Worm (Caenorhabditis elegans) whole organism, L4 larva: ENCODE results near the gene ima-3.

ENCODE experiments used
- F44E2.7 ChIP-seq: fragments of 200-800 bp; sonication (Bioruptor generic); IDR thresholded peaks from 2 replicates; pipeline ENCODE4 v2.1.2; 2022; ENCODE audit warnings: missing genetic modification characterization, missing compliant biosample characterization
- F49E8.2 ChIP-seq: sonication (generic microtip); optimal IDR thresholded peaks from 2 replicates; lab custom pipeline; 2016; ENCODE audit warnings: missing compliant biosample characterization, mild to moderate bottlenecking, missing genetic modification characterization, borderline replicate concordance
- Y48G9A.11 ChIP-seq: fragments of 200-800 bp; sonication (Bioruptor generic); IDR thresholded peaks from 2 replicates; pipeline ENCODE4 v1.3.6; 2022; ENCODE audit warnings: missing genetic modification reagents, missing genetic modification characterization, missing compliant biosample characterization
- ZK337.2 ChIP-seq: fragments of 200-800 bp; sonication (Bioruptor generic); IDR thresholded peaks from 2 replicates; pipeline ENCODE4 v1.3.6; 2022; ENCODE audit warnings: missing genetic modification reagents, missing genetic modification characterization, missing compliant biosample characterization
- ZK546.5 ChIP-seq, 2 experiments: sonication (generic microtip); optimal IDR thresholded peaks; 2 replicates each; lab custom pipeline; 2017; ENCODE audit warnings: missing biosample characterization in 2 of 2, missing genetic modification characterization in 2 of 2
- aha-1 ChIP-seq: fragments of 150-350 bp; peaks from one replicate; lab custom pipeline; 2014; ENCODE audit warnings: missing biosample characterization, missing genetic modification characterization
- arid-1 ChIP-seq: fragments of 200-800 bp; sonication (Bioruptor generic); conservative IDR thresholded peaks from 2 replicates; pipeline ENCODE4 v1.3.6; 2022; ENCODE audit warnings: missing genetic modification reagents, missing genetic modification characterization, missing compliant biosample characterization
- attf-4 ChIP-seq: sonication (generic microtip); optimal IDR thresholded peaks from 3 replicates; lab custom pipeline; 2017; ENCODE audit warnings: missing biosample characterization, missing genetic modification characterization
- ceh-44 ChIP-seq: fragments of 200-800 bp; sonication (Bioruptor generic); IDR thresholded peaks from 2 replicates; pipeline ENCODE4 v1.3.6; 2022; ENCODE audit warnings: missing genetic modification reagents, missing genetic modification characterization, missing compliant biosample characterization
- ceh-62 ChIP-seq: sonication (generic microtip); optimal IDR thresholded peaks from 2 replicates; lab custom pipeline; 2017; ENCODE audit warnings: missing biosample characterization, missing genetic modification characterization
- ceh-82 ChIP-seq: sonication (generic microtip); optimal IDR thresholded peaks from 2 replicates; lab custom pipeline; 2017; ENCODE audit warnings: missing biosample characterization, missing genetic modification characterization
- cey-2 ChIP-seq: sonication (generic microtip); optimal IDR thresholded peaks from 3 replicates; lab custom pipeline; 2017; ENCODE audit warnings: missing genetic modification characterization, mild to moderate bottlenecking, missing compliant biosample characterization, antibody characterized with exemption, borderline replicate concordance; ENCODE audit not compliant: insufficient read depth
- ctbp-1 ChIP-seq: fragments of 200-800 bp; sonication (Bioruptor generic); IDR thresholded peaks from 2 replicates; pipeline ENCODE4 v1.3.6; 2022; ENCODE audit warnings: missing genetic modification reagents, missing genetic modification characterization, missing compliant biosample characterization
- daf-16 ChIP-seq, 3 experiments: sonication (generic microtip); optimal IDR thresholded peaks; 2 replicates each; lab custom pipeline; 2016 to 2017; ENCODE audit warnings: missing genetic modification characterization in 3 of 3, missing genetic modification reagents in 3 of 3, mild to moderate bottlenecking in 2 of 3, missing compliant biosample characterization in 2 of 3, missing biosample characterization in 1 of 3, moderate library complexity in 1 of 3
- daf-19 ChIP-seq: fragments of 200-800 bp; sonication (Bioruptor generic); conservative IDR thresholded peaks from 2 replicates; pipeline ENCODE4 v1.3.6; 2022; ENCODE audit warnings: missing genetic modification characterization, missing compliant biosample characterization
- dmd-6 ChIP-seq: fragments of 200-800 bp; sonication (Bioruptor generic); IDR thresholded peaks from 2 replicates; pipeline ENCODE4 v1.3.6; 2022; ENCODE audit warnings: missing genetic modification reagents, missing genetic modification characterization, missing compliant biosample characterization
- duxl-1 ChIP-seq: sonication (generic microtip); optimal IDR thresholded peaks from 2 replicates; lab custom pipeline; 2016; ENCODE audit warnings: mild to moderate bottlenecking, missing genetic modification characterization, moderate library complexity, missing compliant biosample characterization; ENCODE audit not compliant: poor library complexity
- dve-1 ChIP-seq: sonication (generic microtip); optimal IDR thresholded peaks from 2 replicates; lab custom pipeline; 2017; ENCODE audit warnings: antibody characterized with exemption, mild to moderate bottlenecking, missing genetic modification characterization, missing compliant biosample characterization; ENCODE audit not compliant: insufficient read depth
- egl-43 ChIP-seq: fragments of 200-800 bp; sonication (Bioruptor generic); IDR thresholded peaks from 2 replicates; pipeline ENCODE4 v1.3.6; 2022; ENCODE audit warnings: missing genetic modification reagents, missing genetic modification characterization, missing compliant biosample characterization
- fkh-10 ChIP-seq: fragments of 150-350 bp; optimal IDR thresholded peaks from 2 replicates; lab custom pipeline; 2014; ENCODE audit warnings: missing biosample characterization, missing genetic modification reagents, missing genetic modification characterization
- hlh-11 ChIP-seq: fragments of 200-800 bp; sonication (Bioruptor generic); optimal IDR thresholded peaks from 2 replicates; lab custom pipeline; 2018; ENCODE audit warnings: mild to moderate bottlenecking, missing genetic modification characterization, missing compliant biosample characterization
- hlh-30 ChIP-seq: sonication (generic microtip); optimal IDR thresholded peaks from 2 replicates; lab custom pipeline; 2017; ENCODE audit warnings: antibody characterized with exemption, mild to moderate bottlenecking, missing genetic modification characterization, missing compliant biosample characterization; ENCODE audit not compliant: insufficient read depth
- lim-7 ChIP-seq: fragments of 200-800 bp; sonication (Bioruptor generic); IDR thresholded peaks from 2 replicates; pipeline ENCODE4 v1.3.6; 2022; ENCODE audit warnings: missing genetic modification characterization, missing compliant biosample characterization
- lir-3 ChIP-seq: sonication (generic microtip); optimal IDR thresholded peaks from 2 replicates; lab custom pipeline; 2016; ENCODE audit warnings: mild to moderate bottlenecking, missing genetic modification characterization, missing compliant biosample characterization
- lsy-2 ChIP-seq, 2 experiments: fragments of 150-350 bp in 1 of 2; sonication (generic microtip) in 1 of 2; optimal IDR thresholded peaks; 2 replicates each; lab custom pipeline; 2014 to 2017; ENCODE audit warnings: missing biosample characterization in 2 of 2, missing genetic modification characterization in 2 of 2
- madf-9 ChIP-seq: fragments of 200-800 bp; sonication (Bioruptor generic); conservative IDR thresholded peaks from 2 replicates; pipeline ENCODE4 v1.3.6; 2022; ENCODE audit warnings: missing genetic modification reagents, missing genetic modification characterization, missing compliant biosample characterization
- mdl-1 ChIP-seq, 2 experiments: fragments of 150-350 bp in 1 of 2; sonication (generic microtip) in 1 of 2; optimal IDR thresholded peaks; 2 replicates each; lab custom pipeline; 2014 to 2017; ENCODE audit warnings: missing biosample characterization in 2 of 2, missing genetic modification characterization in 2 of 2
- mep-1 ChIP-seq: fragments of 150-350 bp; sonication (generic microtip); optimal IDR thresholded peaks from 3 replicates; lab custom pipeline; 2014; ENCODE audit warnings: missing biosample characterization, missing genetic modification characterization
- nhr-28 ChIP-seq: fragments of 150-350 bp; optimal IDR thresholded peaks from 2 replicates; lab custom pipeline; 2014; ENCODE audit warnings: missing biosample characterization, missing genetic modification characterization
- nhr-6 ChIP-seq: fragments of 150-350 bp; optimal IDR thresholded peaks from 2 replicates; lab custom pipeline; 2014; ENCODE audit warnings: missing biosample characterization, missing genetic modification characterization
- nhr-76 ChIP-seq: fragments of 150-350 bp; optimal IDR thresholded peaks from 2 replicates; lab custom pipeline; 2014; ENCODE audit warnings: missing biosample characterization, missing genetic modification characterization
- nhr-77 ChIP-seq: fragments of 150-350 bp; optimal IDR thresholded peaks from 2 replicates; lab custom pipeline; 2014; ENCODE audit warnings: missing biosample characterization, missing genetic modification characterization
- php-3 ChIP-seq: fragments of 200-800 bp; sonication (Bioruptor generic); IDR thresholded peaks from 2 replicates; pipeline ENCODE4 v1.3.6; 2022; ENCODE audit warnings: missing genetic modification reagents, missing genetic modification characterization, missing compliant biosample characterization
- pqm-1 ChIP-seq: sonication (generic microtip); optimal IDR thresholded peaks from 2 replicates; lab custom pipeline; 2017; ENCODE audit warnings: missing biosample characterization, missing genetic modification characterization
- skn-1 ChIP-seq: fragments of 150-350 bp; optimal IDR thresholded peaks from 2 replicates; lab custom pipeline; 2014; ENCODE audit warnings: missing biosample characterization, missing genetic modification characterization
- snpc-1.2 ChIP-seq: fragments of 200-800 bp; sonication (Bioruptor generic); IDR thresholded peaks from 2 replicates; pipeline ENCODE4 v1.3.6; 2022; ENCODE audit warnings: missing genetic modification reagents, missing genetic modification characterization, missing compliant biosample characterization
- unc-62 ChIP-seq, 3 experiments: fragments of 150-350 bp in 1 of 3; sonication (generic microtip); optimal IDR thresholded peaks in 2 of 3; peaks in 1 of 3; 1 replicate in 1 of 3; 2 replicates in 2 of 3; lab custom pipeline; 2014 to 2017; ENCODE audit warnings: missing biosample characterization in 3 of 3, missing genetic modification characterization in 3 of 3, missing genetic modification reagents in 3 of 3, missing genotype in 1 of 3
- zag-1 ChIP-seq: fragments of 150-350 bp; optimal IDR thresholded peaks from 2 replicates; lab custom pipeline; 2014; ENCODE audit warnings: missing biosample characterization, missing genetic modification characterization

The ima-3 gene

ce11 chrIV:7530226-7531070 lies 31.0 kb downstream of the ima-3 start:
- no peak for TF ChIP-seq lim-7 (GFP tag; lab: Robert Waterston, UW)
- peak; percentile 33 for TF ChIP-seq hlh-30
- no peak for TF ChIP-seq lsy-2 (tag; optimal IDR thresholded peaks at IDR 0.05; lab: Kevin White, UChicago)
- TF ChIP-seq zag-1, result no peak
- TF ChIP-seq fkh-10 (GFP tag; lab: Kevin White, UChicago), result no peak
- no peak for TF ChIP-seq duxl-1 (tag; lab: Kevin White, UChicago)
- no peak for TF ChIP-seq F44E2.7 (GFP tag; lab: Robert Waterston, UW)
- TF ChIP-seq lir-3, result no peak
- peak; percentile 92 for TF ChIP-seq aha-1 (tag; lab: Kevin White, UChicago)
- TF ChIP-seq nhr-6, result no peak
- TF ChIP-seq daf-19 (GFP tag; lab: Robert Waterston, UW), result no peak
- peak in 1 of 2 experiments; percentile 90 for TF ChIP-seq unc-62 (GFP tag; optimal IDR thresholded peaks at IDR 0.05 in 1 of 2; lab: Kevin White, UChicago)
- no peak for TF ChIP-seq unc-62 (tag; optimal IDR thresholded peaks at IDR 0.05; lab: Kevin White, UChicago)
- TF ChIP-seq F49E8.2, result no peak
- no peak for TF ChIP-seq attf-4 (tag; lab: Kevin White, UChicago)
- TF ChIP-seq mdl-1 (tag; optimal IDR thresholded peaks at IDR 0.05; lab: Kevin White, UChicago), result peak in 1 of 2 experiments; percentile 34
- TF ChIP-seq arid-1 (GFP tag; lab: Robert Waterston, UW), result no peak
- no peak for TF ChIP-seq ZK337.2 (GFP tag; lab: Robert Waterston, UW)
- TF ChIP-seq ctbp-1 (GFP tag; lab: Robert Waterston, UW), result no peak
- TF ChIP-seq ceh-44 (GFP tag; lab: Robert Waterston, UW), result no peak
- TF ChIP-seq egl-43 (GFP tag; lab: Robert Waterston, UW), result no peak
- TF ChIP-seq skn-1 (tag; lab: Kevin White, UChicago), result no peak
- no peak for TF ChIP-seq Y48G9A.11
- peak; percentile 34 for TF ChIP-seq nhr-28 (tag; lab: Kevin White, UChicago)
- TF ChIP-seq snpc-1.2 (GFP tag; lab: Robert Waterston, UW), result no peak
- TF ChIP-seq hlh-11 (tag; lab: Kevin White, UChicago), result no peak
- no peak for TF ChIP-seq nhr-77 (tag; lab: Kevin White, UChicago)
- peak; percentile 30 for TF ChIP-seq cey-2 (tag; lab: Kevin White, UChicago)
- TF ChIP-seq ceh-82 (tag; lab: Kevin White, UChicago), result no peak

ce11 chrIV:7523744-7524143 lies 37.7 kb downstream of the ima-3 start:
- TF ChIP-seq ceh-62 (tag; lab: Kevin White, UChicago) (no peak), unc-62 (GFP tag; optimal IDR thresholded peaks at IDR 0.05 in 1 of 2; lab: Kevin White, UChicago) (peak in 1 of 2 experiments; percentile 92), unc-62 (tag; optimal IDR thresholded peaks at IDR 0.05; lab: Kevin White, UChicago) (no peak)
- TF ChIP-seq, all 104 proteins: peak for 1

- TF ChIP-seq nhr-28 (tag; lab: Kevin White, UChicago), result no peak
- peak; percentile 39 for TF ChIP-seq aha-1 (tag; lab: Kevin White, UChicago)
Measured at ce11 chrIV:7521591-7521990, 39.9 kb downstream of the ima-3 start.

- no peak for TF ChIP-seq ZK546.5 (tag; optimal IDR thresholded peaks at IDR 0.05; lab: Kevin White, UChicago)
- peak; percentile 17 for TF ChIP-seq aha-1 (tag; lab: Kevin White, UChicago)
- TF ChIP-seq mep-1, result peak; percentile 34
- peak; percentile 22 for TF ChIP-seq nhr-28 (tag; lab: Kevin White, UChicago)
- peak; percentile 34 for TF ChIP-seq hlh-30
- peak; percentile 49 for TF ChIP-seq hlh-11 (tag; lab: Kevin White, UChicago)
- TF ChIP-seq dmd-6, result peak; percentile 36; the same call in 1 of the 2 replicates
- no peak for TF ChIP-seq cey-2 (tag; lab: Kevin White, UChicago)
- TF ChIP-seq dve-1 (tag; lab: Kevin White, UChicago), result peak; percentile 20
- peak in 1 of 2 experiments; percentile 25 for TF ChIP-seq unc-62 (GFP tag; optimal IDR thresholded peaks at IDR 0.05 in 1 of 2; lab: Kevin White, UChicago)
- no peak for TF ChIP-seq unc-62 (tag; optimal IDR thresholded peaks at IDR 0.05; lab: Kevin White, UChicago)
- no peak for TF ChIP-seq nhr-76 (tag; lab: Kevin White, UChicago)
- peak; percentile 39; the same call in 1 of the 2 replicates for TF ChIP-seq php-3 (GFP tag; lab: Robert Waterston, UW)
- TF ChIP-seq madf-9 (GFP tag; lab: Robert Waterston, UW), result no peak
- TF ChIP-seq daf-16 (GFP tag; optimal IDR thresholded peaks at IDR 0.05; lab: Kevin White, UChicago), result no peak
- peak; percentile 40 for TF ChIP-seq daf-16 (tag; optimal IDR thresholded peaks at IDR 0.05; lab: Kevin White, UChicago)
- TF ChIP-seq pqm-1 (tag; lab: Kevin White, UChicago), result peak; percentile 7
Measured at ce11 chrIV:7520841-7521240, 40.6 kb downstream of the ima-3 start.
